Fruit fly (Drosophila melanogaster): Measurements from ENCODE around the gene CG11666.

The CG11666 gene

DNA sequence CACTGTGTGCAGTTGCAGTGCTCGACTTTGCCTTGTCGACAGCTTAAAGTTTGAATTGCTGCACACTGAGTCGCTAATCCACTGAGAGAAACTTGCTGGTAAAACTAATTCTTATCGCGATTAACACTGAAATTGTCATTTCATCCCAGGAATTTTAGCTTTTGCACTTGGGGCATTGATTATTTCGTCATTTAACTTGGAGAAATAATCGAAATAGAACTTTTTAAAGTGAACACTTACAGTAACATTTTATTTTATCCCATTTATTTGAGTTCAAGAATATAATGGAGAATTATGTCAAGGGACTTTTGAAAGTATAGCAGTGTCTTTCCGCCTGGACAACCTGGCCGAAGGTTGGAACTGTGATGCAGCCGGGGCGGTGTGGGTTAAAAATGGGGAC lies 6.5 kb upstream of the CG11666 start, which contains the start of gene CG44426:
Gene CG44426, plus strand, starts transcription at position 301 of the 400 bp plus-strand sequence.
- TF ChIP-seq Rel (GFP tag; optimal IDR thresholded peaks at IDR 0.05) (no peak), Rel (tag; optimal IDR thresholded peaks at IDR 0.05) (no peak), Hnf4 (GFP tag; optimal IDR thresholded peaks at IDR 0.05) (no peak), lola (GFP tag; optimal IDR thresholded peaks at IDR 0.05) (no peak)

DNA sequence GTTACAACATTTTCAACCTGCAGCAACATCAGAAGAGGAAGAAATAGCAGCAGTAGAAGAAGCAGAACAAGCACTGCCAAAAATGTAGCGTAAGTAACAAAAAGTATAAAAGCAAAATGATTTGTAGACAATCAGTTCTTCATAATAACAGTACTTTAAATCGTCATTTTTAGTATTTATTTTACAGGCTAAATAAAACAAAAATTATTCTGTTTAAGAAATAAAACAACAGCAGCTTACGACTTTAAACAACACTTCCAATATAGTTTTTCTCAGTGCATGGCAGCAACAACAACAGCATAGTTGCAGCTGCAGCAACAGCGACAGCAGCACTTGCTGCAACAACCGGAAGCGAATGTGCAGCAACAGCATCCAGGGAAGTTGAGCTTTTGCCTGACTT lies 26.1 kb downstream of the CG11666 start:
- TF ChIP-seq fru (GFP tag; optimal IDR thresholded peaks at IDR 0.05): no peak
- no peak for TF ChIP-seq Dfd (GFP tag; optimal IDR thresholded peaks at IDR 0.05)
- no peak for TF ChIP-seq pan (optimal IDR thresholded peaks at IDR 0.05)
- TF ChIP-seq OdsH (GFP tag; optimal IDR thresholded peaks at IDR 0.05): no peak
- no peak for TF ChIP-seq br (GFP tag; optimal IDR thresholded peaks at IDR 0.05)
- TF ChIP-seq psq (GFP tag; optimal IDR thresholded peaks at IDR 0.05): no peak
- no peak for TF ChIP-seq GATAd (GFP tag; optimal IDR thresholded peaks at IDR 0.05)
- TF ChIP-seq HLH106 (tag; optimal IDR thresholded peaks at IDR 0.05): no peak
- no peak for TF ChIP-seq dl (GFP tag; optimal IDR thresholded peaks at IDR 0.05; ENCODE audit: insufficient read depth in 1 of 2, partially characterized antibody in 2 of 2)
- TF ChIP-seq ey (GFP tag; optimal IDR thresholded peaks at IDR 0.05): no peak
- no peak for TF ChIP-seq Sp1 (GFP tag; optimal IDR thresholded peaks at IDR 0.05)
- TF ChIP-seq sv (GFP tag; optimal IDR thresholded peaks at IDR 0.05): no peak
- no peak for TF ChIP-seq N (GFP tag; optimal IDR thresholded peaks at IDR 0.05)
- no peak for TF ChIP-seq jim (GFP tag; optimal IDR thresholded peaks at IDR 0.05)
- no peak for TF ChIP-seq sage (GFP tag; optimal IDR thresholded peaks at IDR 0.05)
- no peak for TF ChIP-seq Abd-B (GFP tag; optimal IDR thresholded peaks at IDR 0.05)

DNA sequence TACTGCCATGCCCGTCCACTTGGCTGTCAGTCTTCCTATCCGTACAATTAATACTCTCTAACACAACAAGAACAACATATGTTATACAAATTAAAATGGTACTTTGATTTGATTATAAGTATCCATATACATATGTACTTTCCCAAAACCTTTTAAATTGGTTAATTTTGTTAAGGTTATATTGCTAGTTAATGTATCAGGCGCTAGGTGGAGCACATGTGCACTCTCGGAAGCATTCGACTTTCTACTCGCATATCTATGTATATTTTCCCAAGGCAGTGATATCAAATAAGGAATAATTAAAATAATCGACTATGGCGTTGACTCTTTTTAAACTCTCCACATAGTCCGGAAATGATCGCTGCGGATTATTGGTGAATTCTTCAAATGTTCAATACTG lies 33.1 kb downstream of the CG11666 start:
- no peak for TF ChIP-seq jim (GFP tag; optimal IDR thresholded peaks at IDR 0.05)
- TF ChIP-seq pan (optimal IDR thresholded peaks at IDR 0.05): no peak
- TF ChIP-seq Abd-B (GFP tag; optimal IDR thresholded peaks at IDR 0.05): no peak
- no peak for TF ChIP-seq dsf (GFP tag; optimal IDR thresholded peaks at IDR 0.05; ENCODE audit: borderline replicate concordance)
- TF ChIP-seq lola (GFP tag; optimal IDR thresholded peaks at IDR 0.05): no peak
- TF ChIP-seq Rel (GFP tag; optimal IDR thresholded peaks at IDR 0.05): no peak
- TF ChIP-seq Rel (tag; optimal IDR thresholded peaks at IDR 0.05): no peak
- no peak for TF ChIP-seq woc (GFP tag; optimal IDR thresholded peaks at IDR 0.05)
- no peak for TF ChIP-seq ey (GFP tag; optimal IDR thresholded peaks at IDR 0.05)
- no peak for TF ChIP-seq sage (GFP tag; optimal IDR thresholded peaks at IDR 0.05)
- no peak for TF ChIP-seq h (GFP tag; optimal IDR thresholded peaks at IDR 0.05)
- no peak for TF ChIP-seq br (GFP tag; optimal IDR thresholded peaks at IDR 0.05)
- TF ChIP-seq dmrt93B (GFP tag; optimal IDR thresholded peaks at IDR 0.05): no peak
- TF ChIP-seq GATAd (GFP tag; optimal IDR thresholded peaks at IDR 0.05): no peak
- no peak for TF ChIP-seq fru (GFP tag; optimal IDR thresholded peaks at IDR 0.05)
- no peak for TF ChIP-seq CrebA (GFP tag; optimal IDR thresholded peaks at IDR 0.05; ENCODE audit: borderline replicate concordance)
- no peak for TF ChIP-seq Sp1 (GFP tag; optimal IDR thresholded peaks at IDR 0.05)
- no peak for TF ChIP-seq Dfd (GFP tag; optimal IDR thresholded peaks at IDR 0.05)
- TF ChIP-seq Jra (GFP tag; optimal IDR thresholded peaks at IDR 0.05): no peak

DNA sequence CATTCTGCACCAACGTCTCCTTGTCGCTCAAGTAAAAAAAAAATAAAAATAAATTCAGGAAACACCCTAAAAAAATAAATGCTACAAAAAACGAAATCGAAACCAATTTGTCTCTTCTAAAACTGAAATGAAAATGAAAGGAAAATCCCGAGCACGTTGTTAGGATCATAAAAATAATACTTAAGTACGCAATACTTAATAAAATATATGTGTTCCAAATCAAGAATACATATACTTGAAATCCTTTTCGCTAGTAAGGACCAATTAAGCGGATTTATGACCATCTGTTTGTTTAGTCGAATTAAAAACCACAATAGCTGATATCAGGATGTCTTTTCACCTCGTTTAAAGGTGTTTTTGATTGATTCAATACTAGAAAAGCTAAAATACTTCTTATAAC lies 41.3 kb downstream of the CG11666 start, which contains the start of gene r-cup:
Gene r-cup, minus strand, starts transcription at position 101 of the 400 bp plus-strand sequence.
- TF ChIP-seq sv (GFP tag; optimal IDR thresholded peaks at IDR 0.05) (no peak), ey (GFP tag; optimal IDR thresholded peaks at IDR 0.05) (no peak)

DNA sequence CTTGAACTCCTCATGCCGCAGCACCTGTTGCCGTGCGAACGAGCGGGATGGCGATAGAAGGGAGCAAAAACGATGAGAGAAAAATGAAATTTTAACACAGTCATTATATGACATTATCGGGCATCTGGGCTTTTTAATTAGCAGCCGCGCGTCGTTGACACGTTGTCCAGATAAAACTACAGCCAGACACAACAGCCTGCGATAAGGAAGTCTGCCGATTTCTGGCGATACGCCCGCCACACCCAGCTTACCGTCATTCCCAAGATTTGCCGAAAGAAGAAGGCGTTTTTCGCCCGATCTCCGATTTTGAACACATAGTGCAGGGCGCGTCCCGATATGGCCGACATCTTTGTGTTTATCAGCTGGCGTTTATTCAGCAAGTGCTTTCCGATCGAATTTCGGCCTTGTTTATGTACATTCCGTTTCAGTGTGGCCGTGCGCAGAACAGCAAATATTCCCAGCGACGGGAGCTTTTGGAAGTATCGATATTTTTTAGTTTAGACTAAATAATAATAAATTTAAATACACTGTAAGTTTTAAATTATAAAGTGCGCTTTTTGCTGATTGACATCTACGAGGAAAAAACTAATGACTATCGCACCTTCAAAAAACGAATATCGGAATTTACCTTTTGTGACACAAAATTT lies 43.6 kb downstream of the CG11666 start, which contains the start of gene CG1532:
Gene CG1532, minus strand, starts transcription at position 433 of the 647 bp plus-strand sequence.
- TF ChIP-seq foxo (GFP tag; optimal IDR thresholded peaks at IDR 0.05) (peak in 1 of 2 experiments; percentile 31), Dif (GFP tag; optimal IDR thresholded peaks at IDR 0.05; ENCODE audit: partially characterized antibody) (peak; percentile 0), Hr78 (GFP tag; optimal IDR thresholded peaks at IDR 0.05) (no peak), fru (GFP tag; optimal IDR thresholded peaks at IDR 0.05) (peak; percentile 16), h (GFP tag; optimal IDR thresholded peaks at IDR 0.05) (peak; percentile 39), sage (GFP tag; optimal IDR thresholded peaks at IDR 0.05) (peak; percentile 6), ey (GFP tag; optimal IDR thresholded peaks at IDR 0.05) (no peak), Rel (GFP tag; optimal IDR thresholded peaks at IDR 0.05) (no peak), Rel (tag; optimal IDR thresholded peaks at IDR 0.05) (peak; percentile 27), Hnf4 (GFP tag; optimal IDR thresholded peaks at IDR 0.05) (peak; percentile 16), dmrt93B (GFP tag; optimal IDR thresholded peaks at IDR 0.05) (no peak)

All from whole organism, wandering third instar larva.